Worm (Caenorhabditis elegans) whole organism, L4 larva: Measurements from ENCODE around the gene ZK666.12.

ENCODE experiments used
- F44E2.7 ChIP-seq: fragments of 200-800 bp; sonication (Bioruptor generic); IDR thresholded peaks from 2 replicates; pipeline ENCODE4 v2.1.2; 2022; ENCODE audit warnings: missing genetic modification characterization, missing compliant biosample characterization
- nhr-11 ChIP-seq: fragments of 150-350 bp; optimal IDR thresholded peaks from 2 replicates; lab custom pipeline; 2014; ENCODE audit warnings: missing biosample characterization, missing genetic modification characterization
- nhr-41 ChIP-seq: fragments of 200-800 bp; sonication (Bioruptor generic); IDR thresholded peaks from 2 replicates; pipeline ENCODE4 v1.3.6; 2022; ENCODE audit warnings: missing genetic modification reagents, missing genetic modification characterization, missing compliant biosample characterization
- saeg-2 ChIP-seq: fragments of 200-800 bp; sonication (Bioruptor generic); IDR thresholded peaks from 2 replicates; pipeline ENCODE4 v1.3.6; 2022; ENCODE audit warnings: missing genetic modification reagents, missing genetic modification characterization, missing compliant biosample characterization
- ztf-11 ChIP-seq: fragments of 150-350 bp; optimal IDR thresholded peaks from 2 replicates; lab custom pipeline; 2014; ENCODE audit warnings: missing biosample characterization, missing genetic modification characterization

ce11 chrII:10464230-10464920 lies 31.6 kb upstream of the ZK666.12 start, which contains the start of the genes ZK673.6 and sdz-37:
- TF ChIP-seq nhr-41 (GFP tag; lab: Robert Waterston, UW) (no peak), saeg-2 (GFP tag; lab: Robert Waterston, UW) (no peak), nhr-11 (tag; lab: Kevin White, UChicago) (no peak), F44E2.7 (no peak), ztf-11 (tag; lab: Kevin White, UChicago) (no peak)
